Fruit fly (Drosophila melanogaster): ENCODE results near the gene rdgA.

The rdgA gene

DNA sequence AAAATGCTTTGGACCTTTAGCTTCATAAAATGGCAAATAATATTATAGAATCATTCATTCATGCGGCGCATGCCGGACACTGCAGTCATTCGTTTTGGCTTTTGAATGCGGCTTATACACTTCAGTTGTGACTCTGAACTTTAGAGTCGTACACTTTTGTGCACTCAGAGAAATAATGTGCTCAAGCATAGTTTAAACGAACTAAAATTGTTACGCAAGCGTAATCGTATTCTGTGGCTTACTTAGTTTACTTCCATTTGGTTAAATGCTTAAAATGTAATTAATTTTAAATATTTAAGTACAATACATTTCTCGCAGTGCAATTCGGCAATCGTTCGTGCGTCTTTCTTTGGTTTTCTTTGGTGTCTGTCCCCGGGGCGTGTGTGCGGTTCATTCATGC lies 97.5 kb downstream of the rdgA start (continued):
- TF ChIP-seq sd (tag; optimal IDR thresholded peaks at IDR 0.05) (no peak), CG12071 (GFP tag; optimal IDR thresholded peaks at IDR 0.05) (no peak), dati (GFP tag; IDR thresholded peaks at IDR 0.05) (no peak), CG17328 (GFP tag; IDR thresholded peaks at IDR 0.05) (peak; percentile 52), Bdp1 (GFP tag; optimal IDR thresholded peaks at IDR 0.05) (no peak), psq (GFP tag; optimal IDR thresholded peaks at IDR 0.05) (no peak), CG33557 (GFP tag; optimal IDR thresholded peaks at IDR 0.05) (no peak), CG31388 (GFP tag; optimal IDR thresholded peaks at IDR 0.05) (no peak), kah (GFP tag; optimal IDR thresholded peaks at IDR 0.05) (no peak), sqz (GFP tag; optimal IDR thresholded peaks at IDR 0.05) (no peak), D19A (tag; optimal IDR thresholded peaks at IDR 0.05) (no peak), inv (GFP tag; IDR thresholded peaks at IDR 0.05; ENCODE audit: partially characterized antibody) (no peak), B-H2 (GFP tag; optimal IDR thresholded peaks at IDR 0.05) (no peak), CG8359 (GFP tag; optimal IDR thresholded peaks at IDR 0.05; ENCODE audit: borderline replicate concordance) (no peak), fru (optimal IDR thresholded peaks at IDR 0.05) (no peak), CG6175 (GFP tag; IDR thresholded peaks at IDR 0.05) (no peak), Abd-B (GFP tag; optimal IDR thresholded peaks at IDR 0.05) (no peak), Mes4 (GFP tag; optimal IDR thresholded peaks at IDR 0.05) (no peak), Asciz (GFP tag; optimal IDR thresholded peaks at IDR 0.05) (no peak), Hand (GFP tag; optimal IDR thresholded peaks at IDR 0.05) (peak; percentile 37), ssp (GFP tag; IDR thresholded peaks at IDR 0.05) (no peak), br (optimal IDR thresholded peaks at IDR 0.05) (no peak), Hmx (GFP tag; optimal IDR thresholded peaks at IDR 0.05) (no peak), CG15479 (GFP tag; optimal IDR thresholded peaks at IDR 0.05) (no peak), CG4617 (GFP tag; optimal IDR thresholded peaks at IDR 0.05; ENCODE audit: borderline replicate concordance) (no peak), hth (optimal IDR thresholded peaks at IDR 0.05) (no peak), CG10654 (GFP tag; optimal IDR thresholded peaks at IDR 0.05) (no peak), CG3726 (GFP tag; IDR thresholded peaks at IDR 0.05) (no peak), run (tag; optimal IDR thresholded peaks at IDR 0.05) (no peak), Hr3 (GFP tag; optimal IDR thresholded peaks at IDR 0.05) (no peak), CG18764 (GFP tag; optimal IDR thresholded peaks at IDR 0.05) (no peak), unc-4 (GFP tag; IDR thresholded peaks at IDR 0.05; ENCODE audit: partially characterized antibody) (no peak), HHEX (GFP tag; optimal IDR thresholded peaks at IDR 0.05) (peak; percentile 9), CG2116 (GFP tag; optimal IDR thresholded peaks at IDR 0.05) (no peak), dpn (GFP tag; optimal IDR thresholded peaks at IDR 0.05) (no peak), gsb-n (tag; optimal IDR thresholded peaks at IDR 0.05) (no peak), E2f1 (GFP tag; IDR thresholded peaks at IDR 0.05) (0 out of 2 replicates have a peak, but pooled peaks have one; percentile 23), eyg (GFP tag; optimal IDR thresholded peaks at IDR 0.05) (no peak), ase (GFP tag; IDR thresholded peaks at IDR 0.05) (no peak), CG3065 (GFP tag; optimal IDR thresholded peaks at IDR 0.05) (no peak), CG7271 (tag; optimal IDR thresholded peaks at IDR 0.05) (no peak), CG16813 (GFP tag; IDR thresholded peaks at IDR 0.05; ENCODE audit: partially characterized antibody) (no peak), Hr39 (optimal IDR thresholded peaks at IDR 0.05) (no peak), ro (GFP tag; IDR thresholded peaks at IDR 0.05) (no peak), ato (GFP tag; IDR thresholded peaks at IDR 0.05; ENCODE audit: partially characterized antibody) (no peak), Adf1 (GFP tag; IDR thresholded peaks at IDR 0.05) (no peak), Spps (tag; optimal IDR thresholded peaks at IDR 0.05) (no peak), CG11398 (GFP tag; optimal IDR thresholded peaks at IDR 0.05) (no peak), NfI (GFP tag; optimal IDR thresholded peaks at IDR 0.05) (peak; percentile 18), CG17912 (GFP tag; optimal IDR thresholded peaks at IDR 0.05) (no peak), MBD-R2 (GFP tag; IDR thresholded peaks at IDR 0.05) (0 out of 2 replicates have a peak, but pooled peaks have one; percentile 14), nau (GFP tag; optimal IDR thresholded peaks at IDR 0.05) (no peak), Fer1 (GFP tag; optimal IDR thresholded peaks at IDR 0.05) (no peak)

Measured in whole organism, embryonic.